Worm (Caenorhabditis elegans) whole organism, young adult: ENCODE data around the gene rps-22.

ENCODE experiments used
- F22D6.2 ChIP-seq: sonication (generic microtip); optimal IDR thresholded peaks from 2 replicates; lab custom pipeline; 2016; ENCODE audit warnings: mild to moderate bottlenecking, missing genetic modification characterization, missing compliant biosample characterization
- ccch-3 ChIP-seq: fragments of 200-800 bp; sonication (Bioruptor generic); optimal IDR thresholded peaks from 2 replicates; lab custom pipeline; 2018; ENCODE audit warnings: mild to moderate bottlenecking, missing genetic modification characterization, missing compliant biosample characterization
- dox-1 ChIP-seq: fragments of 200-800 bp; sonication (Bioruptor generic); IDR thresholded peaks from 2 replicates; pipeline ENCODE4 v1.3.6; 2022; ENCODE audit warnings: missing genetic modification reagents, missing genetic modification characterization, missing compliant biosample characterization
- egrh-3 ChIP-seq: fragments of 200-800 bp; sonication (Bioruptor generic); IDR thresholded peaks from 2 replicates; pipeline ENCODE4 v1.3.6; 2022; ENCODE audit warnings: missing genetic modification reagents, missing genetic modification characterization, missing compliant biosample characterization
- hlh-26 ChIP-seq: fragments of 200-800 bp; sonication (Bioruptor generic); conservative IDR thresholded peaks from 2 replicates; pipeline ENCODE4 v1.3.6; 2022; ENCODE audit warnings: missing genetic modification reagents, missing genetic modification characterization, missing compliant biosample characterization
- lin-26 ChIP-seq: fragments of 200-800 bp; sonication (Bioruptor generic); IDR thresholded peaks from 2 replicates; pipeline ENCODE4 v1.3.6; 2022; ENCODE audit warnings: missing genetic modification reagents, missing genetic modification characterization, missing compliant biosample characterization
- nfya-1 ChIP-seq: sonication (generic microtip); optimal IDR thresholded peaks from 2 replicates; lab custom pipeline; 2017; ENCODE audit warnings: antibody characterized with exemption, missing compliant biosample characterization, missing genetic modification characterization, borderline replicate concordance; ENCODE audit not compliant: insufficient read depth
- pha-4 ChIP-seq: fragments of 150-350 bp; sonication (generic microtip); optimal IDR thresholded peaks from 2 replicates; lab custom pipeline; 2014; ENCODE audit warnings: missing biosample characterization, missing genetic modification reagents, missing genetic modification characterization
- rpc-1 ChIP-seq, 2 experiments: fragments of 150-350 bp in 1 of 2; sonication (generic microtip) in 1 of 2; optimal IDR thresholded peaks; 2 replicates each; lab custom pipeline; 2014 to 2018; ENCODE audit warnings: missing biosample characterization in 1 of 2, missing genetic modification characterization in 1 of 2, missing genetic modification reagents in 1 of 2, missing genotype in 1 of 2
- somi-1 ChIP-seq: fragments of 200-800 bp; sonication (Bioruptor generic); optimal IDR thresholded peaks from 2 replicates; lab custom pipeline; 2018; ENCODE audit warnings: mild to moderate bottlenecking, missing genetic modification characterization, missing compliant biosample characterization

DNA sequence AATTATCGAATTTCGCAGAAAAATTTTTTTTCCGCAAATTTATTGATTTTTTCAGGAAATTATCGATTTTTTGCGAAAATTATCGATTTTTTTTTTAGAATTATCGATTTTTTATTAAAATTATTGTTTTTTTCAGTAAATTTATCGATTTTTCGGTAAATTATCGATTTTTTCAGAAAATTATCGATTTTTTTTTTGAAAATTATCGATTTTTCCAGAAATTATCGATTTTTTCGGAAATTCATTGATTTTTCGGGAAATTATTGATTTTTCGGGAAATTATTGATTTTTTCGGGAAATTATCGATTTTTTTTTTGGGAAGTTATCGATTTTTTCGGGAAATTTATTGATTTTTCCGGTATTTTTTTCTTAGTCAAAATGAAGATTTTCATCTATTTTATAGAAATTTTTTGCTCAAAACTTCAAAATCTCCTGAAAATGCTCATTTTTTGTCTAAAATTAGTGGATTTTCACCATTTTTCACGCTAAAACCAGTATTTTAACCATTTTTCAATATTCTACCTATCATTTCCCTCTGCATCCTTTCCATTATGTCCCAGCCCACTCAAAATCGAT lies 5.3 kb downstream of the rps-22 start:
- TF ChIP-seq ccch-3 (GFP tag; lab: Kevin White, UChicago) = no peak
- TF ChIP-seq somi-1 (GFP tag; lab: Kevin White, UChicago) = no peak
- TF ChIP-seq nfya-1 (tag; lab: Kevin White, UChicago) = no peak
- TF ChIP-seq F22D6.2 = no peak
- TF ChIP-seq lin-26 (GFP tag; lab: Robert Waterston, UW) = no peak
- TF ChIP-seq pha-4 (tag; lab: Kevin White, UChicago) = no peak
- no peak for TF ChIP-seq dox-1 (GFP tag; lab: Robert Waterston, UW)
- no peak for TF ChIP-seq rpc-1 (optimal IDR thresholded peaks at IDR 0.05; lab: Kevin White, UChicago)
- no peak for TF ChIP-seq rpc-1 (tag; optimal IDR thresholded peaks at IDR 0.05; lab: Kevin White, UChicago)
- no peak for TF ChIP-seq egrh-3 (GFP tag; lab: Robert Waterston, UW)
- TF ChIP-seq hlh-26 (GFP tag; lab: Robert Waterston, UW) = no peak
